Fruit fly (Drosophila melanogaster) whole organism, embryonic: Measurements from ENCODE around the gene lwr.

Source experiments
- B-H1 ChIP-seq: fragments of 200-800 bp; sonication (Bioruptor generic); IDR thresholded peaks from 3 replicates; pipeline ENCODE4 v1.3.6; 2022; ENCODE audit warnings: missing biosample characterization, missing genetic modification characterization
- CG10959 ChIP-seq: fragments of 200-800 bp; sonication (Bioruptor generic); IDR thresholded peaks from 2 replicates; pipeline ENCODE4 v1.3.6; 2022; ENCODE audit warnings: missing biosample characterization, missing genetic modification characterization
- CG10979 ChIP-seq: fragments of 200-800 bp; sonication (Bioruptor generic); optimal IDR thresholded peaks from 2 replicates; lab custom pipeline; 2018; ENCODE audit warnings: missing biosample characterization, mild to moderate bottlenecking, missing genetic modification characterization, moderate library complexity
- CG11247 ChIP-seq: fragments of 200-800 bp; sonication (Bioruptor generic); IDR thresholded peaks from 2 replicates; pipeline ENCODE4 v1.3.6; 2022; ENCODE audit warnings: missing biosample characterization, missing genetic modification characterization
- CG13123 ChIP-seq: fragments of 200-800 bp; sonication (Bioruptor generic); optimal IDR thresholded peaks from 2 replicates; lab custom pipeline; 2016; ENCODE audit warnings: missing biosample characterization, missing genetic modification characterization
- CG13287 ChIP-seq: fragments of 200-800 bp; sonication (Bioruptor generic); IDR thresholded peaks from 2 replicates; pipeline ENCODE4 v1.3.6; 2022; ENCODE audit warnings: missing biosample characterization, missing genetic modification characterization; ENCODE audit not compliant: partially characterized antibody
- CG15269 ChIP-seq: fragments of 200-800 bp; sonication (Bioruptor generic); optimal IDR thresholded peaks from 2 replicates; lab custom pipeline; 2018; ENCODE audit warnings: missing biosample characterization, mild to moderate bottlenecking, missing genetic modification characterization, moderate library complexity
- CG15479 ChIP-seq: fragments of 200-800 bp; sonication (Bioruptor generic); optimal IDR thresholded peaks from 3 replicates; lab custom pipeline; 2019; ENCODE audit warnings: missing biosample characterization, mild to moderate bottlenecking, missing genetic modification characterization, moderate library complexity
- CG17802 ChIP-seq: fragments of 200-800 bp; sonication (Bioruptor generic); optimal IDR thresholded peaks from 2 replicates; lab custom pipeline; 2018; ENCODE audit warnings: missing biosample characterization, mild to moderate bottlenecking, missing genetic modification characterization, moderate library complexity
- CG30403 ChIP-seq: fragments of 200-800 bp; sonication (Bioruptor generic); optimal IDR thresholded peaks from 3 replicates; lab custom pipeline; 2016; ENCODE audit warnings: missing biosample characterization, missing genetic modification characterization
- CG34422 ChIP-seq: fragments of 200-800 bp; sonication (Bioruptor generic); IDR thresholded peaks from 3 replicates; pipeline ENCODE4 v1.3.6; 2022; ENCODE audit warnings: missing biosample characterization, missing genetic modification characterization
- CG7745 ChIP-seq: fragments of 200-800 bp; sonication (Bioruptor generic); optimal IDR thresholded peaks from 2 replicates; lab custom pipeline; 2018; ENCODE audit warnings: missing biosample characterization, mild to moderate bottlenecking, missing genetic modification characterization, moderate library complexity
- CG8478 ChIP-seq: fragments of >200 bp; optimal IDR thresholded peaks from 2 replicates; lab custom pipeline; 2018
- CG9932 ChIP-seq: fragments of 200-800 bp; sonication (Bioruptor generic); IDR thresholded peaks from 2 replicates; pipeline ENCODE4 v1.3.6; 2022; ENCODE audit warnings: missing biosample characterization, missing genetic modification characterization
- D19A ChIP-seq: fragments of 200-800 bp; optimal IDR thresholded peaks from 3 replicates; lab custom pipeline; 2019; ENCODE audit warnings: missing biosample characterization, mild to moderate bottlenecking, missing genetic modification characterization, moderate library complexity
- Dip2 ChIP-seq: fragments of 200-800 bp; sonication (Bioruptor generic); IDR thresholded peaks from 2 replicates; pipeline ENCODE4 v1.3.6; 2022; ENCODE audit warnings: missing biosample characterization, missing genetic modification characterization
- Drgx ChIP-seq: fragments of 200-800 bp; sonication (Bioruptor generic); IDR thresholded peaks from 2 replicates; pipeline ENCODE4 v1.3.6; 2022; ENCODE audit warnings: missing biosample characterization, missing genetic modification characterization
- Elba2 ChIP-seq: fragments of 200-800 bp; sonication (Bioruptor generic); optimal IDR thresholded peaks from 3 replicates; lab custom pipeline; 2016; ENCODE audit warnings: missing biosample characterization, missing genetic modification characterization
- GATAe ChIP-seq: fragments of 200-800 bp; sonication (Bioruptor generic); conservative IDR thresholded peaks from 2 replicates; pipeline ENCODE4 v1.3.6; 2022; ENCODE audit warnings: missing biosample characterization, missing genetic modification characterization
- Nf-YB ChIP-seq: fragments of 200-800 bp; sonication (Bioruptor generic); optimal IDR thresholded peaks from 3 replicates; lab custom pipeline; 2019; ENCODE audit warnings: missing biosample characterization, mild to moderate bottlenecking, missing genetic modification characterization, moderate library complexity
- Ravus ChIP-seq: fragments of 200-800 bp; sonication (Bioruptor generic); IDR thresholded peaks from 2 replicates; pipeline ENCODE4 v1.3.6; 2022; ENCODE audit warnings: missing biosample characterization, missing genetic modification characterization
- Sox102F ChIP-seq: fragments of 200-800 bp; sonication (Bioruptor generic); optimal IDR thresholded peaks from 2 replicates; lab custom pipeline; 2018; ENCODE audit warnings: missing biosample characterization, mild to moderate bottlenecking, missing genetic modification characterization, moderate library complexity
- Ssrp ChIP-seq: fragments of 200-800 bp; sonication (Bioruptor generic); optimal IDR thresholded peaks from 2 replicates; lab custom pipeline; 2018; ENCODE audit warnings: missing biosample characterization, mild to moderate bottlenecking, missing genetic modification characterization, moderate library complexity
- Stat92E ChIP-seq, 3 experiments: fragments of >200 bp in 2 of 3; fragments of 200-800 bp in 1 of 3; sonication (Bioruptor generic) in 1 of 3; optimal IDR thresholded peaks; 2 replicates each; lab custom pipeline; 2017 to 2019; ENCODE audit warnings: missing biosample characterization in 3 of 3, missing genetic modification characterization in 3 of 3, mild to moderate bottlenecking in 1 of 3, moderate library complexity in 1 of 3
- ase ChIP-seq: fragments of 200-800 bp; sonication (Bioruptor generic); IDR thresholded peaks from 3 replicates; pipeline ENCODE4 v1.3.6; 2022; ENCODE audit warnings: missing biosample characterization, missing genetic modification characterization
- cas ChIP-seq: fragments of 200-800 bp; sonication (Bioruptor generic); IDR thresholded peaks from 2 replicates; pipeline ENCODE4 v1.3.6; 2022; ENCODE audit warnings: missing biosample characterization, missing genetic modification characterization
- corto ChIP-seq: fragments of 200-800 bp; sonication (Bioruptor generic); optimal IDR thresholded peaks from 2 replicates; lab custom pipeline; 2016; ENCODE audit warnings: missing biosample characterization, mild to moderate bottlenecking, missing genetic modification characterization, moderate library complexity
- crol ChIP-seq: fragments of 200-800 bp; sonication (Bioruptor generic); IDR thresholded peaks from 2 replicates; pipeline ENCODE4 v1.3.6; 2022; ENCODE audit warnings: missing biosample characterization, missing genetic modification characterization
- cwo ChIP-seq: fragments of 200-800 bp; sonication (Bioruptor generic); optimal IDR thresholded peaks from 3 replicates; lab custom pipeline; 2017; ENCODE audit warnings: missing biosample characterization, missing genetic modification characterization, mild to moderate bottlenecking, moderate library complexity, missing genetic modification reagents
- ewg ChIP-seq: fragments of 200-800 bp; sonication (Bioruptor generic); optimal IDR thresholded peaks from 3 replicates; lab custom pipeline; 2017; ENCODE audit warnings: mild to moderate bottlenecking, missing biosample characterization, missing genetic modification reagents, missing genetic modification characterization
- gfzf ChIP-seq: fragments of 200-800 bp; sonication (Bioruptor generic); optimal IDR thresholded peaks from 2 replicates; lab custom pipeline; 2016; ENCODE audit warnings: missing biosample characterization, mild to moderate bottlenecking, missing genetic modification characterization, moderate library complexity
- hb ChIP-seq: fragments of 200-800 bp; sonication (Bioruptor generic); IDR thresholded peaks from 3 replicates; pipeline ENCODE4 v1.3.6; 2022; ENCODE audit warnings: missing biosample characterization, missing genetic modification characterization; ENCODE audit not compliant: partially characterized antibody
- jing ChIP-seq: fragments of 200-800 bp; sonication (Bioruptor generic); optimal IDR thresholded peaks from 2 replicates; lab custom pipeline; 2018; ENCODE audit warnings: missing biosample characterization, mild to moderate bottlenecking, missing genetic modification characterization
- klu ChIP-seq: fragments of 200-800 bp; sonication (Bioruptor generic); IDR thresholded peaks from 2 replicates; pipeline ENCODE4 v1.3.6; 2022; ENCODE audit warnings: missing biosample characterization, missing genetic modification characterization
- kni ChIP-seq: fragments of 200-800 bp; sonication (Bioruptor generic); optimal IDR thresholded peaks from 3 replicates; lab custom pipeline; 2017; ENCODE audit warnings: mild to moderate bottlenecking, missing biosample characterization, missing genetic modification reagents, missing genetic modification characterization
- knrl ChIP-seq: fragments of 200-800 bp; sonication (Bioruptor generic); IDR thresholded peaks from 3 replicates; pipeline ENCODE4 v1.3.6; 2022; ENCODE audit warnings: missing biosample characterization, missing genetic modification characterization; ENCODE audit not compliant: partially characterized antibody
- lbe ChIP-seq: fragments of 200-800 bp; sonication (Bioruptor generic); optimal IDR thresholded peaks from 2 replicates; lab custom pipeline; 2016; ENCODE audit warnings: missing biosample characterization, mild to moderate bottlenecking, missing genetic modification characterization
- lmd ChIP-seq: fragments of 200-800 bp; sonication (Bioruptor generic); IDR thresholded peaks from 2 replicates; pipeline ENCODE4 v1.3.6; 2022; ENCODE audit warnings: missing biosample characterization, missing genetic modification characterization
- sc ChIP-seq, 3 experiments: fragments of >200 bp in 2 of 3; fragments of 200-800 bp in 1 of 3; sonication (Bioruptor generic) in 1 of 3; optimal IDR thresholded peaks; 2 replicates in 2 of 3; 3 replicates in 1 of 3; lab custom pipeline; 2017; ENCODE audit warnings: mild to moderate bottlenecking in 1 of 3, missing biosample characterization in 1 of 3, missing genetic modification characterization in 1 of 3, missing genetic modification reagents in 1 of 3
- schlank ChIP-seq: fragments of 200-800 bp; sonication (Bioruptor generic); optimal IDR thresholded peaks from 2 replicates; lab custom pipeline; 2018; ENCODE audit warnings: missing biosample characterization, mild to moderate bottlenecking, missing genetic modification characterization
- seq ChIP-seq: fragments of 200-800 bp; sonication (Bioruptor generic); IDR thresholded peaks from 2 replicates; pipeline ENCODE4 v1.3.6; 2022; ENCODE audit warnings: missing biosample characterization, missing genetic modification characterization
- sqz ChIP-seq: fragments of 200-800 bp; sonication (Bioruptor generic); optimal IDR thresholded peaks from 3 replicates; lab custom pipeline; 2018; ENCODE audit warnings: missing biosample characterization, mild to moderate bottlenecking, missing genetic modification characterization
- sug ChIP-seq: fragments of 200-800 bp; optimal IDR thresholded peaks from 2 replicates; lab custom pipeline; 2019; ENCODE audit warnings: missing biosample characterization, mild to moderate bottlenecking, missing genetic modification characterization, moderate library complexity
- trh ChIP-seq: fragments of 200-800 bp; sonication (Bioruptor generic); optimal IDR thresholded peaks from 2 replicates; lab custom pipeline; 2016; ENCODE audit warnings: missing biosample characterization, missing genetic modification characterization
- unc-4 ChIP-seq: fragments of 200-800 bp; sonication (Bioruptor generic); IDR thresholded peaks from 2 replicates; pipeline ENCODE4 v1.3.6; 2022; ENCODE audit warnings: missing biosample characterization, missing genetic modification characterization; ENCODE audit not compliant: partially characterized antibody
- vnd ChIP-seq: fragments of 200-800 bp; sonication (Bioruptor generic); IDR thresholded peaks from 3 replicates; pipeline ENCODE4 v1.3.6; 2022; ENCODE audit warnings: missing biosample characterization, missing genetic modification characterization; ENCODE audit not compliant: partially characterized antibody
- wdn ChIP-seq: fragments of 200-800 bp; sonication (Bioruptor generic); IDR thresholded peaks from 2 replicates; pipeline ENCODE4 v1.3.6; 2022; ENCODE audit warnings: missing biosample characterization, missing genetic modification characterization
- zf30C ChIP-seq: fragments of 200-800 bp; sonication (Bioruptor generic); optimal IDR thresholded peaks from 3 replicates; lab custom pipeline; 2018; ENCODE audit warnings: missing biosample characterization, mild to moderate bottlenecking, missing genetic modification characterization

The lwr gene

dm6 chr2L:521001-521827 lies 21.2 kb downstream of the lwr start (continued):
- TF ChIP-seq CG15269 (tag; lab: Kevin White, UChicago) (no peak), wdn (no peak), CG13287 (GFP tag; lab: Robert Waterston, UW) (no peak), CG9932 (GFP tag; lab: Robert Waterston, UW) (no peak), cwo (GFP tag; lab: Kevin White, UChicago) (no peak), trh (no peak), Sox102F (GFP tag; lab: Kevin White, UChicago) (peak; percentile 10), ewg (GFP tag; lab: Kevin White, UChicago) (no peak), sqz (GFP tag; lab: Kevin White, UChicago) (peak; percentile 94), ase (0 out of 3 replicates have a peak, but pooled peaks have one; percentile 15), B-H1 (GFP tag; lab: Robert Waterston, UW) (no peak), lbe (GFP tag; lab: Kevin White, UChicago) (no peak), CG10979 (tag; lab: Kevin White, UChicago) (no peak), kni (GFP tag; lab: Kevin White, UChicago) (peak; percentile 55), cas (GFP tag; lab: Robert Waterston, UW) (no peak), Ravus (GFP tag; lab: Robert Waterston, UW) (no peak), sug (tag; lab: Kevin White, UChicago) (no peak), CG15479 (GFP tag; lab: Kevin White, UChicago) (peak; percentile 56), klu (GFP tag; lab: Robert Waterston, UW) (no peak), CG11247 (GFP tag; lab: Robert Waterston, UW) (no peak), CG8478 (no peak), sc (optimal IDR thresholded peaks at IDR 0.05; lab: Kevin White, UChicago) (no peak), sc (GFP tag; optimal IDR thresholded peaks at IDR 0.05; lab: Kevin White, UChicago) (no peak), Nf-YB (GFP tag; lab: Kevin White, UChicago) (no peak), D19A (tag; lab: Kevin White, UChicago) (no peak), Ssrp (tag; lab: Kevin White, UChicago) (peak; percentile 49), Elba2 (no peak), Dip2 (GFP tag; lab: Robert Waterston, UW) (no peak), CG34422 (GFP tag; lab: Robert Waterston, UW) (0 out of 3 replicates have a peak, but pooled peaks have one; percentile 6), zf30C (GFP tag; lab: Kevin White, UChicago) (no peak), knrl (0 out of 3 replicates have a peak, but pooled peaks have one; percentile 16), crol (GFP tag; lab: Robert Waterston, UW) (peak; percentile 82), GATAe (no peak), CG10959 (GFP tag; lab: Robert Waterston, UW) (no peak), seq (GFP tag; lab: Robert Waterston, UW) (no peak), Drgx (GFP tag; lab: Robert Waterston, UW) (no peak), CG13123 (GFP tag; lab: Kevin White, UChicago) (no peak), CG7745 (tag; lab: Kevin White, UChicago) (peak; percentile 59), schlank (tag; lab: Kevin White, UChicago) (no peak), CG17802 (tag; lab: Kevin White, UChicago) (no peak), CG30403 (GFP tag; lab: Kevin White, UChicago) (no peak), corto (GFP tag; lab: Kevin White, UChicago) (no peak), gfzf (GFP tag; lab: Kevin White, UChicago) (no peak), unc-4 (GFP tag; lab: Robert Waterston, UW) (no peak), jing (GFP tag; lab: Kevin White, UChicago) (no peak), Stat92E (GFP tag; optimal IDR thresholded peaks at IDR 0.05; lab: Kevin White, UChicago) (no peak), lmd (GFP tag; lab: Robert Waterston, UW) (no peak), vnd (GFP tag; lab: Robert Waterston, UW) (no peak), hb (GFP tag; lab: Robert Waterston, UW) (no peak)
